Worm (Caenorhabditis elegans) whole organism, young adult: ENCODE data around the gene H34I24.1.

Experiments
- B0336.3 ChIP-seq: fragments of 200-800 bp; sonication (Bioruptor generic); IDR thresholded peaks from 2 replicates; pipeline ENCODE4 v1.3.6; 2022; ENCODE audit warnings: missing genetic modification characterization, missing compliant biosample characterization
- C06A6.2 ChIP-seq: fragments of 200-800 bp; sonication (Bioruptor generic); conservative IDR thresholded peaks from 2 replicates; pipeline ENCODE4 v1.3.6; 2022; ENCODE audit warnings: missing genetic modification characterization, missing compliant biosample characterization
- F23B12.7 ChIP-seq: sonication (generic microtip); optimal IDR thresholded peaks from 2 replicates; lab custom pipeline; 2017; ENCODE audit warnings: missing genetic modification characterization, mild to moderate bottlenecking, missing compliant biosample characterization, antibody characterized with exemption, moderate library complexity; ENCODE audit not compliant: insufficient read depth
- K12H6.12 ChIP-seq: fragments of 200-800 bp; sonication (Bioruptor generic); optimal IDR thresholded peaks from 2 replicates; lab custom pipeline; 2018; ENCODE audit warnings: mild to moderate bottlenecking, missing genetic modification characterization, missing compliant biosample characterization
- atf-7 ChIP-seq: sonication (generic microtip); optimal IDR thresholded peaks from 2 replicates; lab custom pipeline; 2017; ENCODE audit warnings: mild to moderate bottlenecking, missing genetic modification characterization, missing compliant biosample characterization
- attf-5 ChIP-seq: fragments of 200-800 bp; sonication (Bioruptor generic); optimal IDR thresholded peaks from 2 replicates; lab custom pipeline; 2018; ENCODE audit warnings: mild to moderate bottlenecking, missing genetic modification characterization, missing compliant biosample characterization
- cebp-1 ChIP-seq, 2 experiments: fragments of 200-800 bp in 1 of 2; sonication (Bioruptor generic) in 1 of 2; sonication (generic microtip) in 1 of 2; IDR thresholded peaks in 1 of 2; optimal IDR thresholded peaks in 1 of 2; 2 replicates each; pipeline versions ENCODE4 v1.3.6 to Lab custom; 2017 to 2022; ENCODE audit warnings: missing compliant biosample characterization in 2 of 2, missing genetic modification characterization in 2 of 2, mild to moderate bottlenecking in 1 of 2, missing genetic modification reagents in 1 of 2, moderate library complexity in 1 of 2
- chd-7 ChIP-seq: sonication (generic microtip); optimal IDR thresholded peaks from 2 replicates; lab custom pipeline; 2016; ENCODE audit warnings: mild to moderate bottlenecking, missing genetic modification characterization, moderate library complexity, missing compliant biosample characterization
- die-1 ChIP-seq: sonication (generic microtip); optimal IDR thresholded peaks from 2 replicates; lab custom pipeline; 2016; ENCODE audit warnings: missing genotype, mild to moderate bottlenecking, missing genetic modification characterization, missing compliant biosample characterization
- dox-1 ChIP-seq: fragments of 200-800 bp; sonication (Bioruptor generic); IDR thresholded peaks from 2 replicates; pipeline ENCODE4 v1.3.6; 2022; ENCODE audit warnings: missing genetic modification reagents, missing genetic modification characterization, missing compliant biosample characterization
- dpl-1 ChIP-seq: fragments of 150-350 bp; optimal IDR thresholded peaks from 2 replicates; lab custom pipeline; 2014; ENCODE audit warnings: missing biosample characterization, missing genetic modification reagents, missing genetic modification characterization
- ekl-4 ChIP-seq: fragments of 200-800 bp; sonication (Bioruptor generic); IDR thresholded peaks from 2 replicates; pipeline ENCODE4 v1.3.6; 2022; ENCODE audit warnings: missing genetic modification reagents, missing genetic modification characterization, missing compliant biosample characterization
- ets-4 ChIP-seq: fragments of 200-800 bp; sonication (Bioruptor generic); optimal IDR thresholded peaks from 2 replicates; lab custom pipeline; 2018; ENCODE audit warnings: mild to moderate bottlenecking, missing genetic modification characterization, missing compliant biosample characterization
- hmg-1.2 ChIP-seq: fragments of 200-800 bp; sonication (Bioruptor generic); IDR thresholded peaks from 2 replicates; pipeline ENCODE4 v1.3.6; 2022; ENCODE audit warnings: missing genetic modification reagents, missing genetic modification characterization, missing compliant biosample characterization
- hmg-20 ChIP-seq: fragments of 200-800 bp; sonication (Bioruptor generic); IDR thresholded peaks from 2 replicates; pipeline ENCODE4 v1.3.6; 2022; ENCODE audit warnings: missing genetic modification reagents, missing genetic modification characterization, missing compliant biosample characterization
- let-607 ChIP-seq, 2 experiments: fragments of 200-800 bp in 1 of 2; sonication (Bioruptor generic) in 1 of 2; sonication (generic microtip) in 1 of 2; optimal IDR thresholded peaks; 2 replicates each; lab custom pipeline; 2016 to 2018; ENCODE audit warnings: mild to moderate bottlenecking in 2 of 2, missing compliant biosample characterization in 2 of 2, missing genetic modification characterization in 2 of 2, moderate library complexity in 2 of 2, missing genotype in 1 of 2
- lin-26 ChIP-seq: fragments of 200-800 bp; sonication (Bioruptor generic); IDR thresholded peaks from 2 replicates; pipeline ENCODE4 v1.3.6; 2022; ENCODE audit warnings: missing genetic modification reagents, missing genetic modification characterization, missing compliant biosample characterization
- lin-40 ChIP-seq: sonication (generic microtip); optimal IDR thresholded peaks from 2 replicates; lab custom pipeline; 2016; ENCODE audit warnings: missing genetic modification characterization, mild to moderate bottlenecking, missing compliant biosample characterization, missing genotype, missing genetic modification reagents
- lin-54 ChIP-seq: fragments of 200-800 bp; sonication (Bioruptor generic); optimal IDR thresholded peaks from 2 replicates; lab custom pipeline; 2018; ENCODE audit warnings: mild to moderate bottlenecking, missing genetic modification characterization, missing compliant biosample characterization
- madf-10 ChIP-seq: sonication (generic microtip); optimal IDR thresholded peaks from 2 replicates; lab custom pipeline; 2016; ENCODE audit warnings: mild to moderate bottlenecking, missing genetic modification characterization, missing compliant biosample characterization
- mcd-1 ChIP-seq: fragments of 200-800 bp; sonication (Bioruptor generic); IDR thresholded peaks from 2 replicates; pipeline ENCODE4 v1.3.6; 2022; ENCODE audit warnings: missing genetic modification reagents, missing genetic modification characterization, missing compliant biosample characterization
- nhr-120 ChIP-seq: fragments of 200-800 bp; sonication (Bioruptor generic); IDR thresholded peaks from 2 replicates; pipeline ENCODE4 v1.3.6; 2022; ENCODE audit warnings: missing genetic modification characterization, missing compliant biosample characterization
- nhr-27 ChIP-seq: fragments of 200-800 bp; sonication (Bioruptor generic); optimal IDR thresholded peaks from 2 replicates; lab custom pipeline; 2018; ENCODE audit warnings: mild to moderate bottlenecking, missing genetic modification characterization, moderate library complexity, missing compliant biosample characterization
- nhr-80 ChIP-seq: sonication (generic microtip); optimal IDR thresholded peaks from 2 replicates; lab custom pipeline; 2016; ENCODE audit warnings: missing genetic modification characterization, missing compliant biosample characterization
- nhr-90 ChIP-seq: sonication (generic microtip); optimal IDR thresholded peaks from 2 replicates; lab custom pipeline; 2016; ENCODE audit warnings: missing genotype, mild to moderate bottlenecking, missing genetic modification characterization, missing compliant biosample characterization
- pha-4 ChIP-seq: fragments of 150-350 bp; sonication (generic microtip); optimal IDR thresholded peaks from 2 replicates; lab custom pipeline; 2014; ENCODE audit warnings: missing biosample characterization, missing genetic modification reagents, missing genetic modification characterization
- snpc-1.1 ChIP-seq: sonication (generic microtip); optimal IDR thresholded peaks from 2 replicates; lab custom pipeline; 2017; ENCODE audit warnings: missing genetic modification characterization, mild to moderate bottlenecking, missing compliant biosample characterization, antibody characterized with exemption, moderate library complexity, missing genotype, missing genetic modification reagents; ENCODE audit not compliant: insufficient read depth
- snpc-4 ChIP-seq, 5 experiments: fragments of 150-350 bp in 1 of 5; sonication (generic microtip) in 4 of 5; optimal IDR thresholded peaks; 2 replicates each; lab custom pipeline; 2014 to 2018; ENCODE audit warnings: missing genetic modification characterization in 5 of 5, missing biosample characterization in 3 of 5, antibody characterized with exemption in 2 of 5, mild to moderate bottlenecking in 2 of 5, missing compliant biosample characterization in 2 of 5, missing genotype in 2 of 5, moderate library complexity in 2 of 5, missing genetic modification reagents in 1 of 5
- somi-1 ChIP-seq: fragments of 200-800 bp; sonication (Bioruptor generic); optimal IDR thresholded peaks from 2 replicates; lab custom pipeline; 2018; ENCODE audit warnings: mild to moderate bottlenecking, missing genetic modification characterization, missing compliant biosample characterization
- sptf-2 ChIP-seq: fragments of 200-800 bp; sonication (Bioruptor generic); optimal IDR thresholded peaks from 2 replicates; lab custom pipeline; 2018; ENCODE audit warnings: mild to moderate bottlenecking, missing genetic modification characterization, missing compliant biosample characterization
- tbp1 ChIP-seq: fragments of 200-800 bp; sonication (Bioruptor generic); optimal IDR thresholded peaks from 2 replicates; lab custom pipeline; 2018; ENCODE audit warnings: mild to moderate bottlenecking, missing genetic modification characterization, missing compliant biosample characterization
- tlf-1 ChIP-seq: fragments of 200-800 bp; sonication (Bioruptor generic); optimal IDR thresholded peaks from 2 replicates; lab custom pipeline; 2018; ENCODE audit warnings: mild to moderate bottlenecking, missing genetic modification characterization, missing compliant biosample characterization
- xnd-1 ChIP-seq: sonication (generic microtip); optimal IDR thresholded peaks from 2 replicates; lab custom pipeline; 2016; ENCODE audit warnings: missing genotype, missing genetic modification reagents, missing genetic modification characterization, missing compliant biosample characterization
- zfh-2 ChIP-seq: fragments of 200-800 bp; sonication (Bioruptor generic); conservative IDR thresholded peaks from 2 replicates; pipeline ENCODE4 v1.3.6; 2022; ENCODE audit warnings: missing genetic modification reagents, missing genetic modification characterization, missing compliant biosample characterization
- ztf-22 ChIP-seq: fragments of 200-800 bp; sonication (Bioruptor generic); optimal IDR thresholded peaks from 2 replicates; lab custom pipeline; 2018; ENCODE audit warnings: mild to moderate bottlenecking, missing genetic modification characterization, moderate library complexity, missing compliant biosample characterization
- ztf-26 ChIP-seq: sonication (generic microtip); optimal IDR thresholded peaks from 2 replicates; lab custom pipeline; 2017; ENCODE audit warnings: missing genetic modification characterization, missing compliant biosample characterization

Gene H34I24.1

ce11 chrIII:2874144-2874868, 27.5 kb downstream of the H34I24.1 start, which contains the start of gene klf-1 (continued):
- TF ChIP-seq dox-1 (GFP tag; lab: Robert Waterston, UW) (peak; percentile 57), xnd-1 (tag; lab: Kevin White, UChicago) (no peak)

DNA sequence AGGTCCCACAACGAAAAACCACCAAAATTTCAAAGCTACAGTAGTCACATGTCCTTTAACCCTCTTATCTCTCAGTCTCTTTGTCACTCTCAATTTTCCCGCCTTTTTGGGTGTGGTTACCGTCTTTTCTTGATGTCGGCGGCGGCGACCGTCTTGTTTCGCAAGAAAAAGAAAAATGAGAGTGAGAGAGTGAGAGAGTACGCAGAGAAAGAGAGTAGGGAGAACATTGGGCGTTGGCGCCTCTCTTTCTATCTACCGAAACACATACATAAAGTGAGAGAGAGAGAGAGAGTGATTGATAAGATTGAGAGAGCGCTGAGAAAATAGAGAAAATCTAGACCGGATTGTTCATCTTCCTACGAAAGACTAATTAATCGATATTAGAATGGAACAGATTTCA, 29.1 kb downstream of the H34I24.1 start:
- TF ChIP-seq madf-10 (tag; lab: Kevin White, UChicago) = peak; percentile 46
- no peak for TF ChIP-seq nhr-27 (tag; lab: Kevin White, UChicago)
- peak; percentile 39; the same call in 1 of the 2 replicates for TF ChIP-seq B0336.3 (GFP tag; lab: Robert Waterston, UW)
- TF ChIP-seq attf-5 (GFP tag; lab: Kevin White, UChicago) = peak; percentile 82
- TF ChIP-seq ztf-22 (GFP tag; lab: Kevin White, UChicago) = peak; percentile 51
- peak; percentile 85 for TF ChIP-seq cebp-1 (GFP tag; IDR thresholded peaks at IDR 0.05; lab: Robert Waterston, UW)
- TF ChIP-seq cebp-1 (tag; optimal IDR thresholded peaks at IDR 0.05; lab: Kevin White, UChicago) = peak; percentile 92
- peak; percentile 14 for TF ChIP-seq F23B12.7 (tag; lab: Kevin White, UChicago)
- peak; percentile 75 for TF ChIP-seq dox-1 (GFP tag; lab: Robert Waterston, UW)
- peak; percentile 70 for TF ChIP-seq chd-7 (tag; lab: Kevin White, UChicago)
- TF ChIP-seq zfh-2 (GFP tag; lab: Robert Waterston, UW) = peak; percentile 37; the same call in 1 of the 2 replicates
- no peak for TF ChIP-seq hmg-20 (GFP tag; lab: Robert Waterston, UW)
- no peak for TF ChIP-seq lin-26 (GFP tag; lab: Robert Waterston, UW)
- peak; percentile 64 for TF ChIP-seq somi-1 (GFP tag; lab: Kevin White, UChicago)
- TF ChIP-seq sptf-2 (GFP tag; lab: Kevin White, UChicago) = peak; percentile 54
- no peak for TF ChIP-seq snpc-1.1 (tag; lab: Kevin White, UChicago)
- TF ChIP-seq die-1 (tag; lab: Kevin White, UChicago) = no peak
- TF ChIP-seq nhr-80 (tag; lab: Kevin White, UChicago) = peak; percentile 97
- TF ChIP-seq dpl-1 (GFP tag; lab: Kevin White, UChicago) = no peak
- peak; percentile 63 for TF ChIP-seq C06A6.2 (GFP tag; lab: Robert Waterston, UW)
- no peak for TF ChIP-seq ekl-4 (GFP tag; lab: Robert Waterston, UW)
- TF ChIP-seq let-607 (tag; optimal IDR thresholded peaks at IDR 0.05; lab: Kevin White, UChicago) = peak; percentile 23 to 41
- peak; percentile 82 for TF ChIP-seq lin-40 (tag; lab: Kevin White, UChicago)
- peak; percentile 15 for TF ChIP-seq nhr-90
- no peak for TF ChIP-seq snpc-4 (GFP tag; optimal IDR thresholded peaks at IDR 0.05; lab: Kevin White, UChicago)
- peak; percentile 45 to 74 (median 48) for TF ChIP-seq snpc-4 (tag; optimal IDR thresholded peaks at IDR 0.05; lab: Kevin White, UChicago)
- TF ChIP-seq ets-4 (GFP tag; lab: Kevin White, UChicago) = peak; percentile 24
- TF ChIP-seq lin-54 (GFP tag; lab: Kevin White, UChicago) = peak; percentile 11
- no peak for TF ChIP-seq K12H6.12
- peak; percentile 31 for TF ChIP-seq mcd-1 (GFP tag; lab: Robert Waterston, UW)
- peak; percentile 46 for TF ChIP-seq tbp1 (GFP tag; lab: Kevin White, UChicago)
- no peak for TF ChIP-seq nhr-120 (GFP tag; lab: Robert Waterston, UW)
- TF ChIP-seq pha-4 = no peak
- TF ChIP-seq ztf-26 (tag; lab: Kevin White, UChicago) = peak; percentile 68
- peak; percentile 35; the same call in 1 of the 2 replicates for TF ChIP-seq hmg-1.2 (GFP tag; lab: Robert Waterston, UW)
- TF ChIP-seq tlf-1 (GFP tag; lab: Kevin White, UChicago) = peak; percentile 17
- peak; percentile 15 for TF ChIP-seq atf-7 (tag; lab: Kevin White, UChicago)
